Fruit fly (Drosophila melanogaster) whole organism, prepupa: ENCODE results near the gene CG14435.

Experiments used
- Blimp-1 ChIP-seq: fragments of 200-800 bp; sonication (Bioruptor generic); optimal IDR thresholded peaks from 3 replicates; lab custom pipeline; 2017; ENCODE audit warnings: missing biosample characterization, missing genetic modification characterization, mild to moderate bottlenecking, moderate library complexity, missing genetic modification reagents
- CG10631 ChIP-seq: fragments of 200-800 bp; sonication (Bioruptor generic); optimal IDR thresholded peaks from 2 replicates; lab custom pipeline; 2016; ENCODE audit warnings: missing biosample characterization, missing genetic modification characterization
- CG10669 ChIP-seq: fragments of 200-800 bp; sonication (Bioruptor generic); optimal IDR thresholded peaks from 3 replicates; lab custom pipeline; 2018; ENCODE audit warnings: missing biosample characterization, mild to moderate bottlenecking, missing genetic modification characterization, moderate library complexity
- CG11294 ChIP-seq: fragments of 200-800 bp; sonication (Bioruptor generic); IDR thresholded peaks from 2 replicates; pipeline ENCODE4 v1.3.6; 2022; ENCODE audit warnings: missing biosample characterization, missing genetic modification characterization
- CG11762 ChIP-seq: fragments of 200-800 bp; sonication (Bioruptor generic); optimal IDR thresholded peaks from 3 replicates; lab custom pipeline; 2016; ENCODE audit warnings: missing biosample characterization, missing genetic modification characterization; ENCODE audit not compliant: insufficient read depth
- CG11902 ChIP-seq: fragments of 200-800 bp; sonication (Bioruptor generic); optimal IDR thresholded peaks from 3 replicates; lab custom pipeline; 2016; ENCODE audit warnings: missing biosample characterization, missing genetic modification characterization
- CG15336 ChIP-seq: fragments of 200-800 bp; sonication (Bioruptor generic); IDR thresholded peaks from 2 replicates; pipeline ENCODE4 v1.3.6; 2022; ENCODE audit warnings: missing biosample characterization, missing genetic modification characterization
- CG16779 ChIP-seq: fragments of 200-800 bp; sonication (Bioruptor generic); optimal IDR thresholded peaks from 3 replicates; lab custom pipeline; 2017; ENCODE audit warnings: missing biosample characterization, mild to moderate bottlenecking, missing genetic modification characterization
- CG32006 ChIP-seq: fragments of 200-800 bp; sonication (Bioruptor generic); optimal IDR thresholded peaks from 3 replicates; lab custom pipeline; 2017; ENCODE audit warnings: missing biosample characterization, mild to moderate bottlenecking, missing genetic modification characterization
- CG3919 ChIP-seq: fragments of 200-800 bp; sonication (Bioruptor generic); optimal IDR thresholded peaks from 3 replicates; lab custom pipeline; 2016; ENCODE audit warnings: missing biosample characterization, missing genetic modification characterization
- CG4318 ChIP-seq: fragments of 200-800 bp; sonication (Bioruptor generic); optimal IDR thresholded peaks from 3 replicates; lab custom pipeline; 2017; ENCODE audit warnings: missing biosample characterization, mild to moderate bottlenecking, missing genetic modification characterization
- CG6163 ChIP-seq: fragments of 200-800 bp; sonication (Bioruptor generic); IDR thresholded peaks from 3 replicates; pipeline ENCODE4 v1.3.6; 2022; ENCODE audit warnings: missing biosample characterization, missing genetic modification characterization
- CG6276 ChIP-seq: fragments of 200-800 bp; sonication (Bioruptor generic); optimal IDR thresholded peaks from 2 replicates; lab custom pipeline; 2017; ENCODE audit warnings: missing biosample characterization, mild to moderate bottlenecking, missing genetic modification characterization
- CG6792 ChIP-seq: fragments of 200-800 bp; sonication (Bioruptor generic); optimal IDR thresholded peaks from 3 replicates; lab custom pipeline; 2016; ENCODE audit warnings: missing biosample characterization, missing genetic modification characterization
- CG6808 ChIP-seq: fragments of 200-800 bp; sonication (Bioruptor generic); optimal IDR thresholded peaks from 3 replicates; lab custom pipeline; 2017; ENCODE audit warnings: missing biosample characterization, missing genetic modification characterization, mild to moderate bottlenecking, moderate library complexity, missing genetic modification reagents
- CG6854 ChIP-seq: fragments of 200-800 bp; sonication (Bioruptor generic); optimal IDR thresholded peaks from 2 replicates; lab custom pipeline; 2017; ENCODE audit warnings: missing biosample characterization, mild to moderate bottlenecking, missing genetic modification characterization
- CG7368 ChIP-seq: fragments of 200-800 bp; sonication (Bioruptor generic); optimal IDR thresholded peaks from 3 replicates; lab custom pipeline; 2016; ENCODE audit warnings: missing biosample characterization, missing genetic modification characterization
- CG8119 ChIP-seq: fragments of 200-800 bp; sonication (Bioruptor generic); IDR thresholded peaks from 3 replicates; pipeline ENCODE4 v1.3.6; 2022; ENCODE audit warnings: missing biosample characterization, missing genetic modification characterization
- CG8319 ChIP-seq: fragments of 200-800 bp; sonication (Bioruptor generic); optimal IDR thresholded peaks from 3 replicates; lab custom pipeline; 2016; ENCODE audit warnings: missing biosample characterization, missing genetic modification characterization
- CG8632 ChIP-seq: fragments of 200-800 bp; sonication (Bioruptor generic); optimal IDR thresholded peaks from 3 replicates; lab custom pipeline; 2016; ENCODE audit warnings: missing biosample characterization, missing genetic modification characterization
- Eip75B ChIP-seq: fragments of 200-800 bp; sonication (Bioruptor generic); optimal IDR thresholded peaks from 3 replicates; lab custom pipeline; 2016; ENCODE audit warnings: missing biosample characterization, missing genetic modification characterization
- Eip78C ChIP-seq: fragments of 200-800 bp; sonication (Bioruptor generic); peaks from one replicate; lab custom pipeline; 2016; ENCODE audit warnings: missing biosample characterization, missing genetic modification characterization
- Ets96B ChIP-seq: fragments of 200-800 bp; optimal IDR thresholded peaks from 2 replicates; lab custom pipeline; 2019; ENCODE audit warnings: missing biosample characterization, mild to moderate bottlenecking, missing genetic modification characterization, moderate library complexity
- Gug ChIP-seq: fragments of 200-800 bp; sonication (Bioruptor generic); IDR thresholded peaks from 2 replicates; pipeline ENCODE4 v1.3.6; 2022; ENCODE audit warnings: missing biosample characterization, missing genetic modification characterization
- Hr38 ChIP-seq: sonication (Bioruptor generic); optimal IDR thresholded peaks from 2 replicates; lab custom pipeline; 2016; ENCODE audit warnings: missing biosample characterization, missing genetic modification characterization
- Hr4 ChIP-seq: fragments of 200-800 bp; sonication (Bioruptor generic); optimal IDR thresholded peaks from 3 replicates; lab custom pipeline; 2016; ENCODE audit warnings: missing biosample characterization, missing genetic modification characterization
- Lpt ChIP-seq: fragments of 200-800 bp; sonication (Bioruptor generic); optimal IDR thresholded peaks from 3 replicates; lab custom pipeline; 2016; ENCODE audit warnings: missing biosample characterization, missing genetic modification characterization
- Met ChIP-seq: fragments of 200-800 bp; sonication (Bioruptor generic); optimal IDR thresholded peaks from 3 replicates; lab custom pipeline; 2016; ENCODE audit warnings: missing biosample characterization, missing genetic modification characterization
- OdsH ChIP-seq: fragments of 200-800 bp; sonication (Bioruptor generic); optimal IDR thresholded peaks from 3 replicates; lab custom pipeline; 2016; ENCODE audit warnings: missing biosample characterization, missing genetic modification characterization
- Sox102F ChIP-seq: fragments of 200-800 bp; sonication (Bioruptor generic); optimal IDR thresholded peaks from 2 replicates; lab custom pipeline; 2016; ENCODE audit warnings: missing biosample characterization, mild to moderate bottlenecking, missing genetic modification characterization
- Sox15 ChIP-seq: fragments of 200-800 bp; sonication (Bioruptor generic); optimal IDR thresholded peaks from 3 replicates; lab custom pipeline; 2016; ENCODE audit warnings: missing biosample characterization, missing genetic modification characterization
- achi ChIP-seq: fragments of 200-800 bp; sonication (Bioruptor generic); optimal IDR thresholded peaks from 3 replicates; lab custom pipeline; 2016; ENCODE audit warnings: missing biosample characterization, missing genetic modification characterization
- acj6 ChIP-seq: fragments of 200-800 bp; sonication (Bioruptor generic); optimal IDR thresholded peaks from 3 replicates; lab custom pipeline; 2016; ENCODE audit warnings: missing biosample characterization, missing genetic modification characterization
- dsx ChIP-seq: fragments of 200-800 bp; optimal IDR thresholded peaks from 3 replicates; lab custom pipeline; 2019; ENCODE audit warnings: missing biosample characterization, mild to moderate bottlenecking, missing genetic modification characterization, moderate library complexity; ENCODE audit not compliant: poor library complexity, severe bottlenecking
- eg ChIP-seq: fragments of 200-800 bp; sonication (Bioruptor generic); IDR thresholded peaks from 3 replicates; pipeline ENCODE4 v1.3.6; 2022; ENCODE audit warnings: missing biosample characterization, missing genetic modification characterization
- esn ChIP-seq: fragments of 200-800 bp; sonication (Bioruptor generic); optimal IDR thresholded peaks from 2 replicates; lab custom pipeline; 2016; ENCODE audit warnings: missing biosample characterization, mild to moderate bottlenecking, missing genetic modification characterization, moderate library complexity
- fd59A ChIP-seq: fragments of 200-800 bp; sonication (Bioruptor generic); optimal IDR thresholded peaks from 2 replicates; lab custom pipeline; 2017; ENCODE audit warnings: missing biosample characterization, mild to moderate bottlenecking, missing genetic modification characterization, missing genetic modification reagents
- fd85E ChIP-seq: fragments of 200-800 bp; sonication (Bioruptor generic); optimal IDR thresholded peaks from 3 replicates; lab custom pipeline; 2016; ENCODE audit warnings: missing biosample characterization, missing genetic modification characterization
- lz ChIP-seq: fragments of 200-800 bp; sonication (Bioruptor generic); optimal IDR thresholded peaks from 3 replicates; lab custom pipeline; 2016; ENCODE audit warnings: missing biosample characterization, missing genetic modification characterization
- net ChIP-seq: fragments of 200-800 bp; sonication (Bioruptor generic); optimal IDR thresholded peaks from 3 replicates; lab custom pipeline; 2016; ENCODE audit warnings: missing biosample characterization, missing genetic modification characterization
- salr ChIP-seq, 2 experiments: fragments of 200-800 bp; sonication (Bioruptor generic); optimal IDR thresholded peaks; 3 replicates each; lab custom pipeline; 2016 to 2018; ENCODE audit warnings: missing biosample characterization in 2 of 2, missing genetic modification characterization in 2 of 2, mild to moderate bottlenecking in 1 of 2
- spab ChIP-seq: fragments of 200-800 bp; sonication (Bioruptor generic); optimal IDR thresholded peaks from 2 replicates; lab custom pipeline; 2017; ENCODE audit warnings: missing biosample characterization, mild to moderate bottlenecking, missing genetic modification characterization, missing genetic modification reagents
- svp ChIP-seq: fragments of 200-800 bp; sonication (Bioruptor generic); peaks from one replicate; lab custom pipeline; 2016; ENCODE audit warnings: missing biosample characterization, missing genetic modification characterization
- topi ChIP-seq: fragments of 200-800 bp; sonication (Bioruptor generic); optimal IDR thresholded peaks from 3 replicates; lab custom pipeline; 2016; ENCODE audit warnings: missing biosample characterization, missing genetic modification characterization
- vri ChIP-seq: fragments of 200-800 bp; sonication (Bioruptor generic); optimal IDR thresholded peaks from 3 replicates; lab custom pipeline; 2016; ENCODE audit warnings: missing biosample characterization, mild to moderate bottlenecking, missing genetic modification characterization

The CG14435 gene

dm6 chrX:6868024-6868628 is 24.4 kb upstream of the CG14435 start (continued):
- TF ChIP-seq CG7368 (GFP tag; lab: Kevin White, UChicago) (no peak), eg (GFP tag; lab: Robert Waterston, UW) (no peak; the same call in 2 of the 3 replicates), Ets96B (tag; lab: Kevin White, UChicago) (no peak), CG6163 (GFP tag; lab: Robert Waterston, UW) (peak; percentile 48; the same call in 2 of the 3 replicates), achi (GFP tag; lab: Kevin White, UChicago) (no peak), CG10631 (GFP tag; lab: Kevin White, UChicago) (no peak), Eip75B (GFP tag; lab: Kevin White, UChicago) (peak; percentile 5), esn (GFP tag; lab: Kevin White, UChicago) (peak; percentile 76), Sox15 (GFP tag; lab: Kevin White, UChicago) (no peak), Blimp-1 (GFP tag; lab: Kevin White, UChicago) (peak; percentile 25), CG11762 (GFP tag; lab: Kevin White, UChicago) (no peak), Lpt (no peak)

- TF ChIP-seq lz: peak; percentile 80
- TF ChIP-seq Lpt: peak; percentile 46
- TF ChIP-seq Hr38 (GFP tag; lab: Kevin White, UChicago): no peak
- TF ChIP-seq net: peak; percentile 75
- peak; percentile 67 for TF ChIP-seq CG11762 (GFP tag; lab: Kevin White, UChicago)
- TF ChIP-seq fd59A: peak; percentile 74
- TF ChIP-seq CG8119: peak; percentile 55; the same call in 2 of the 3 replicates
- TF ChIP-seq CG6163 (GFP tag; lab: Robert Waterston, UW): no peak; the same call in 2 of the 3 replicates
- TF ChIP-seq spab: peak; percentile 84
- peak; percentile 81 for TF ChIP-seq OdsH (GFP tag; lab: Kevin White, UChicago)
- TF ChIP-seq CG16779 (tag; lab: Kevin White, UChicago): peak; percentile 45
- TF ChIP-seq Met (GFP tag; lab: Kevin White, UChicago): peak; percentile 83
- TF ChIP-seq CG8632: peak; percentile 83
- peak; percentile 68 for TF ChIP-seq Ets96B (tag; lab: Kevin White, UChicago)
- peak; percentile 41 for TF ChIP-seq CG7368 (GFP tag; lab: Kevin White, UChicago)
- peak; percentile 56 for TF ChIP-seq CG8319
- peak; percentile 78 for TF ChIP-seq Sox102F (GFP tag; lab: Kevin White, UChicago)
- TF ChIP-seq fd85E (GFP tag; lab: Kevin White, UChicago): no peak
- peak; percentile 90 for TF ChIP-seq CG4318 (GFP tag; lab: Kevin White, UChicago)
- TF ChIP-seq Eip78C: peak; percentile 95
- no peak for TF ChIP-seq CG6854 (GFP tag; lab: Kevin White, UChicago)
- peak; percentile 75 for TF ChIP-seq Eip75B (GFP tag; lab: Kevin White, UChicago)
- peak; percentile 59 for TF ChIP-seq Blimp-1 (GFP tag; lab: Kevin White, UChicago)
- TF ChIP-seq CG32006 (GFP tag; lab: Kevin White, UChicago): peak; percentile 94
- no peak for TF ChIP-seq vri (GFP tag; lab: Kevin White, UChicago)
- TF ChIP-seq Gug (GFP tag; lab: Robert Waterston, UW): peak; percentile 33
- TF ChIP-seq Hr4: peak; percentile 82
- TF ChIP-seq Sox15 (GFP tag; lab: Kevin White, UChicago): peak; percentile 76
- TF ChIP-seq CG11902 (GFP tag; lab: Kevin White, UChicago): peak; percentile 65
- TF ChIP-seq svp (GFP tag; lab: Kevin White, UChicago): peak; percentile 87
- peak; percentile 82 for TF ChIP-seq topi
- peak; percentile 6; the same call in 1 of the 2 replicates for TF ChIP-seq CG11294
- peak; percentile 74 for TF ChIP-seq CG3919 (GFP tag; lab: Kevin White, UChicago)
- TF ChIP-seq CG6792 (GFP tag; lab: Kevin White, UChicago): peak; percentile 68
- peak in 1 of 2 experiments; percentile 93 for TF ChIP-seq salr (GFP tag; optimal IDR thresholded peaks at IDR 0.05; lab: Kevin White, UChicago)
- peak; percentile 43 for TF ChIP-seq dsx
- TF ChIP-seq CG10669 (GFP tag; lab: Kevin White, UChicago): peak; percentile 75
- peak; percentile 73 for TF ChIP-seq acj6 (GFP tag; lab: Kevin White, UChicago)
- peak; percentile 49 for TF ChIP-seq CG15336 (GFP tag; lab: Robert Waterston, UW)
- TF ChIP-seq CG6808 (GFP tag; lab: Kevin White, UChicago): peak; percentile 88
- TF ChIP-seq CG6276 (GFP tag; lab: Kevin White, UChicago): peak; percentile 88
Measured at dm6 chrX:6867175-6868023, 23.7 kb upstream of the CG14435 start, which contains the start of gene CG14434. TSS of gene CG14434 (minus strand) at chrX:6867194.
